Fruit fly (Drosophila melanogaster) whole organism, embryonic: Measurements from ENCODE around the gene CG43693.

Experiments used
- Atf3 ChIP-seq: fragments of 200-800 bp; sonication (Bioruptor generic); optimal IDR thresholded peaks from 3 replicates; lab custom pipeline; 2016; ENCODE audit warnings: missing biosample characterization, missing genetic modification characterization
- Bdp1 ChIP-seq: fragments of 200-800 bp; sonication (Bioruptor generic); optimal IDR thresholded peaks from 3 replicates; lab custom pipeline; 2016; ENCODE audit warnings: missing biosample characterization, missing genetic modification characterization
- CG10147 ChIP-seq: fragments of 200-800 bp; sonication (Bioruptor generic); optimal IDR thresholded peaks from 2 replicates; lab custom pipeline; 2019; ENCODE audit warnings: missing biosample characterization, mild to moderate bottlenecking, missing genetic modification characterization, moderate library complexity
- CG11093 ChIP-seq: fragments of 200-800 bp; sonication (Bioruptor generic); IDR thresholded peaks from 3 replicates; pipeline ENCODE4 v1.3.6; 2022; ENCODE audit warnings: missing biosample characterization, missing genetic modification characterization
- CG11247 ChIP-seq: fragments of 200-800 bp; sonication (Bioruptor generic); IDR thresholded peaks from 2 replicates; pipeline ENCODE4 v1.3.6; 2022; ENCODE audit warnings: missing biosample characterization, missing genetic modification characterization
- CG12071 ChIP-seq: fragments of 200-800 bp; sonication (Bioruptor generic); optimal IDR thresholded peaks from 3 replicates; lab custom pipeline; 2018; ENCODE audit warnings: missing biosample characterization, mild to moderate bottlenecking, missing genetic modification characterization
- CG12769 ChIP-seq: fragments of 200-800 bp; sonication (Bioruptor generic); optimal IDR thresholded peaks from 2 replicates; lab custom pipeline; 2019; ENCODE audit warnings: missing biosample characterization, mild to moderate bottlenecking, missing genetic modification characterization, moderate library complexity
- CG14441 ChIP-seq: fragments of 200-800 bp; sonication (Bioruptor generic); IDR thresholded peaks from 2 replicates; pipeline ENCODE4 v1.3.6; 2022; ENCODE audit warnings: missing biosample characterization, missing genetic modification characterization
- CG1529 ChIP-seq: fragments of 200-800 bp; sonication (Bioruptor generic); optimal IDR thresholded peaks from 3 replicates; lab custom pipeline; 2018; ENCODE audit warnings: missing biosample characterization, missing genetic modification characterization
- CG17359 ChIP-seq: fragments of 200-800 bp; sonication (Bioruptor generic); optimal IDR thresholded peaks from 3 replicates; lab custom pipeline; 2018; ENCODE audit warnings: missing biosample characterization, mild to moderate bottlenecking, missing genetic modification characterization, moderate library complexity
- CG30431 ChIP-seq: fragments of 200-800 bp; sonication (Bioruptor generic); optimal IDR thresholded peaks from 2 replicates; lab custom pipeline; 2017; ENCODE audit warnings: missing biosample characterization, missing genetic modification characterization
- CG32772 ChIP-seq: fragments of 200-800 bp; sonication (Bioruptor generic); IDR thresholded peaks from 2 replicates; pipeline ENCODE4 v1.3.6; 2022; ENCODE audit warnings: missing biosample characterization, missing genetic modification characterization
- CG34376 ChIP-seq: fragments of 200-800 bp; sonication (Bioruptor generic); optimal IDR thresholded peaks from 2 replicates; lab custom pipeline; 2018; ENCODE audit warnings: missing biosample characterization, mild to moderate bottlenecking, missing genetic modification characterization
- CG4404 ChIP-seq: fragments of 200-800 bp; sonication (Bioruptor generic); IDR thresholded peaks from 2 replicates; pipeline ENCODE4 v1.3.6; 2022; ENCODE audit warnings: missing biosample characterization, missing genetic modification characterization
- CG6765 ChIP-seq: fragments of 200-800 bp; sonication (Bioruptor generic); optimal IDR thresholded peaks from 3 replicates; lab custom pipeline; 2017; ENCODE audit warnings: missing biosample characterization, mild to moderate bottlenecking, missing genetic modification characterization
- CG7987 ChIP-seq: fragments of 200-800 bp; sonication (Bioruptor generic); optimal IDR thresholded peaks from 2 replicates; lab custom pipeline; 2018; ENCODE audit warnings: missing biosample characterization, mild to moderate bottlenecking, missing genetic modification characterization, moderate library complexity
- CG8388 ChIP-seq: fragments of 200-800 bp; sonication (Bioruptor generic); optimal IDR thresholded peaks from 2 replicates; lab custom pipeline; 2019; ENCODE audit warnings: missing biosample characterization, mild to moderate bottlenecking, missing genetic modification characterization, moderate library complexity
- CG8924 ChIP-seq: fragments of 200-800 bp; optimal IDR thresholded peaks from 3 replicates; lab custom pipeline; 2019; ENCODE audit warnings: missing biosample characterization, mild to moderate bottlenecking, missing genetic modification characterization, moderate library complexity
- CoRest ChIP-seq: fragments of 200-800 bp; sonication (Bioruptor generic); optimal IDR thresholded peaks from 3 replicates; lab custom pipeline; 2018; ENCODE audit warnings: missing biosample characterization, mild to moderate bottlenecking, missing genetic modification characterization, moderate library complexity
- Ets97D ChIP-seq: fragments of 200-800 bp; sonication (Bioruptor generic); optimal IDR thresholded peaks from 3 replicates; lab custom pipeline; 2016; ENCODE audit warnings: missing biosample characterization, missing genetic modification characterization
- H15 ChIP-seq: fragments of 200-800 bp; sonication (Bioruptor generic); IDR thresholded peaks from 3 replicates; pipeline ENCODE4 v1.3.6; 2022; ENCODE audit warnings: missing biosample characterization, missing genetic modification characterization
- HLH54F ChIP-seq: fragments of 200-800 bp; sonication (Bioruptor generic); optimal IDR thresholded peaks from 3 replicates; lab custom pipeline; 2016; ENCODE audit warnings: missing biosample characterization, missing genetic modification characterization
- Hey ChIP-seq: fragments of 200-800 bp; sonication (Bioruptor generic); optimal IDR thresholded peaks from 3 replicates; lab custom pipeline; 2018; ENCODE audit warnings: missing biosample characterization, mild to moderate bottlenecking, missing genetic modification characterization
- Hmr ChIP-seq: fragments of 200-800 bp; sonication (Bioruptor generic); optimal IDR thresholded peaks from 3 replicates; lab custom pipeline; 2017; ENCODE audit warnings: mild to moderate bottlenecking, missing biosample characterization, missing genetic modification reagents, missing genetic modification characterization
- Hr39 ChIP-seq: fragments of >200 bp; optimal IDR thresholded peaks from 2 replicates; lab custom pipeline; 2017
- Lpt ChIP-seq: fragments of >200 bp; optimal IDR thresholded peaks from 2 replicates; lab custom pipeline; 2018; ENCODE audit warnings: missing biosample characterization, missing genetic modification characterization
- Myb ChIP-seq: fragments of 200-800 bp; sonication (Bioruptor generic); optimal IDR thresholded peaks from 2 replicates; lab custom pipeline; 2016; ENCODE audit warnings: missing biosample characterization, missing genetic modification characterization
- Sox102F ChIP-seq: fragments of 200-800 bp; sonication (Bioruptor generic); optimal IDR thresholded peaks from 2 replicates; lab custom pipeline; 2018; ENCODE audit warnings: missing biosample characterization, mild to moderate bottlenecking, missing genetic modification characterization, moderate library complexity
- Vsx1 ChIP-seq: fragments of 200-800 bp; sonication (Bioruptor generic); optimal IDR thresholded peaks from 2 replicates; lab custom pipeline; 2017; ENCODE audit warnings: missing biosample characterization, mild to moderate bottlenecking, missing genetic modification characterization, missing genetic modification reagents
- ac ChIP-seq: fragments of 200-800 bp; sonication (Bioruptor generic); optimal IDR thresholded peaks from 3 replicates; lab custom pipeline; 2017; ENCODE audit warnings: missing biosample characterization, mild to moderate bottlenecking, missing genetic modification characterization
- ara ChIP-seq: fragments of 200-800 bp; sonication (Bioruptor generic); IDR thresholded peaks from 2 replicates; pipeline ENCODE4 v1.3.6; 2022; ENCODE audit warnings: missing biosample characterization, missing genetic modification characterization
- btn ChIP-seq: fragments of 200-800 bp; sonication (Bioruptor generic); optimal IDR thresholded peaks from 2 replicates; lab custom pipeline; 2016; ENCODE audit warnings: missing biosample characterization, missing genetic modification characterization
- danr ChIP-seq: fragments of 200-800 bp; sonication (Bioruptor generic); IDR thresholded peaks from 2 replicates; pipeline ENCODE4 v1.3.6; 2022; ENCODE audit warnings: missing biosample characterization, missing genetic modification characterization
- emc ChIP-seq: fragments of 200-800 bp; sonication (Bioruptor generic); optimal IDR thresholded peaks from 2 replicates; lab custom pipeline; 2016; ENCODE audit warnings: missing biosample characterization, missing genetic modification characterization
- insv ChIP-seq, 2 experiments: fragments of 200-800 bp; sonication (Bioruptor generic); optimal IDR thresholded peaks; 3 replicates each; lab custom pipeline; 2016 to 2018; ENCODE audit warnings: missing biosample characterization in 2 of 2, missing genetic modification characterization in 2 of 2
- ken ChIP-seq: fragments of 200-800 bp; sonication (Bioruptor generic); IDR thresholded peaks from 3 replicates; pipeline ENCODE4 v1.3.6; 2022; ENCODE audit warnings: missing biosample characterization, missing genetic modification characterization
- lab ChIP-seq: fragments of 200-800 bp; sonication (Bioruptor generic); optimal IDR thresholded peaks from 3 replicates; lab custom pipeline; 2017; ENCODE audit warnings: missing biosample characterization, missing genetic modification characterization, mild to moderate bottlenecking, moderate library complexity, missing genetic modification reagents
- lilli ChIP-seq: fragments of 200-800 bp; sonication (Bioruptor generic); optimal IDR thresholded peaks from 3 replicates; lab custom pipeline; 2016; ENCODE audit warnings: missing biosample characterization, missing genetic modification characterization
- mld ChIP-seq: fragments of 200-800 bp; sonication (Bioruptor generic); IDR thresholded peaks from 3 replicates; pipeline ENCODE4 v1.3.6; 2022; ENCODE audit warnings: missing biosample characterization, missing genetic modification characterization; ENCODE audit not compliant: partially characterized antibody
- nom ChIP-seq: fragments of 200-800 bp; sonication (Bioruptor generic); optimal IDR thresholded peaks from 2 replicates; lab custom pipeline; 2017; ENCODE audit warnings: missing biosample characterization, missing genetic modification characterization, mild to moderate bottlenecking, moderate library complexity, missing genetic modification reagents
- prd ChIP-seq, 3 experiments: fragments of >200 bp in 2 of 3; fragments of 200-800 bp in 1 of 3; sonication (Bioruptor generic) in 1 of 3; optimal IDR thresholded peaks in 2 of 3; IDR thresholded peaks in 1 of 3; 2 replicates in 2 of 3; 3 replicates in 1 of 3; pipeline versions ENCODE4 v1.3.6 to Lab custom; 2017 to 2022; ENCODE audit warnings: missing biosample characterization in 1 of 3, missing genetic modification characterization in 1 of 3
- row ChIP-seq: fragments of 200-800 bp; sonication (Bioruptor generic); IDR thresholded peaks from 3 replicates; pipeline ENCODE4 v1.3.6; 2022; ENCODE audit warnings: missing biosample characterization, missing genetic modification characterization
- scrt ChIP-seq: fragments of 200-800 bp; sonication (Bioruptor generic); optimal IDR thresholded peaks from 2 replicates; lab custom pipeline; 2018; ENCODE audit warnings: missing biosample characterization, mild to moderate bottlenecking, missing genetic modification characterization, moderate library complexity
- shn ChIP-seq: fragments of 200-800 bp; sonication (Bioruptor generic); optimal IDR thresholded peaks from 3 replicates; lab custom pipeline; 2016; ENCODE audit warnings: missing biosample characterization, missing genetic modification characterization
- sna ChIP-seq: fragments of 200-800 bp; sonication (Bioruptor generic); IDR thresholded peaks from 2 replicates; pipeline ENCODE4 v1.3.6; 2022; ENCODE audit warnings: missing biosample characterization, missing genetic modification characterization; ENCODE audit not compliant: partially characterized antibody
- sr ChIP-seq: fragments of 200-800 bp; sonication (Bioruptor generic); IDR thresholded peaks from 3 replicates; pipeline ENCODE4 v1.3.6; 2022; ENCODE audit warnings: missing biosample characterization, missing genetic modification characterization
- twi ChIP-seq: fragments of 200-800 bp; optimal IDR thresholded peaks from 2 replicates; lab custom pipeline; 2019; ENCODE audit warnings: missing biosample characterization, mild to moderate bottlenecking, missing genetic modification characterization, moderate library complexity
- vvl ChIP-seq: fragments of 200-800 bp; sonication (Bioruptor generic); IDR thresholded peaks from 2 replicates; pipeline ENCODE4 v1.3.6; 2022; ENCODE audit warnings: missing biosample characterization, missing genetic modification characterization
- zen2 ChIP-seq: fragments of 200-800 bp; sonication (Bioruptor generic); IDR thresholded peaks from 3 replicates; pipeline ENCODE4 v1.3.6; 2022; ENCODE audit warnings: missing biosample characterization, missing genetic modification characterization; ENCODE audit not compliant: partially characterized antibody

The CG43693 gene

DNA sequence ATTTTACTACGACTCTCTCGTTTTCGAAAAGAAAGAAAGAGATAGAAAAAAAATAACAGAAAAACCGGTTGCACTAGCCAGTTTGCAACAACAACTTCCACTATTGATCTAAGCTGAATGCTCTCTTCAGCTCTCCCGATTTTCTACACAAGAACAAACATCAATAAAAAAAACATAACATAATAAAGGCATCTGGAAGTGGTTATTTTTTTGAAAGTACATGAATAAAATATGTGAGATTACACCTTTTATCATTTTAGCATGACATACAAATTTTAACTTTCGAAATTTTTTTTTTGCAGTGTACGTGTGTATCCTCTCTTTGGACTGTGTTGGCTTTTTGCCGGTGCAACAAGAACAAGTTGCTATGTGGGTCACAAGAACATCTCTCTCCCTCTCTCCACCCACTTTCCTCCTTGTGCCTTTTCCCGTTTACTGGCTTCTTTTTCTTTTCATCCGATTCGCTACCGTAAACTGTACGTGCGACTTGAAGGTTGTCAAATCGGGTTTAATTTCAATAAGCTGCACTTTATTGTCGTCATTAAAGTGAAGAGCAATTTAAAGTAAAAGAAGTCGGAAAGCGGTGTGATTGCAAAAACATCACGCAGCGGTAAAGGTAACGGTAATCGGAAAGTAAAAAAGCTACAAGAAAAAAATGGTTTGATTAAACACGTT, 33.5 kb upstream of the CG43693 start (continued):
- TF ChIP-seq lilli (GFP tag; lab: Kevin White, UChicago) (peak; percentile 95), lab (peak; percentile 94), Bdp1 (peak; percentile 90), sr (GFP tag; lab: Robert Waterston, UW) (peak; percentile 91), Vsx1 (peak; percentile 92), danr (GFP tag; lab: Robert Waterston, UW) (peak; percentile 89), CG4404 (GFP tag; lab: Robert Waterston, UW) (peak; percentile 91), CG8924 (tag; lab: Kevin White, UChicago) (peak; percentile 97), nom (GFP tag; lab: Kevin White, UChicago) (peak; percentile 93), Sox102F (peak; percentile 99), mld (GFP tag; lab: Robert Waterston, UW) (no peak), Hmr (GFP tag; lab: Kevin White, UChicago) (peak; percentile 86), Hey (peak; percentile 40), ac (GFP tag; lab: Kevin White, UChicago) (peak; percentile 90), CG11093 (GFP tag; lab: Robert Waterston, UW) (peak; percentile 94), CG7987 (peak; percentile 86), ara (peak; percentile 97), twi (peak; percentile 89), zen2 (no peak), Lpt (GFP tag; lab: Kevin White, UChicago) (no peak), prd (optimal IDR thresholded peaks at IDR 0.05; lab: Kevin White, UChicago) (no peak), prd (GFP tag; IDR thresholded peaks at IDR 0.05; lab: Robert Waterston, UW) (peak; percentile 98), emc (GFP tag; lab: Kevin White, UChicago) (peak; percentile 82), vvl (GFP tag; lab: Robert Waterston, UW) (peak; percentile 99), CG14441 (GFP tag; lab: Robert Waterston, UW) (peak; percentile 96), Myb (GFP tag; lab: Kevin White, UChicago) (peak; percentile 81), CoRest (peak; percentile 97), H15 (GFP tag; lab: Robert Waterston, UW) (peak; percentile 95), CG6765 (GFP tag; lab: Kevin White, UChicago) (peak; percentile 62), HLH54F (GFP tag; lab: Kevin White, UChicago) (peak; percentile 91), CG30431 (GFP tag; lab: Kevin White, UChicago) (peak; percentile 92), insv (GFP tag; optimal IDR thresholded peaks at IDR 0.05; lab: Kevin White, UChicago) (peak in 1 of 2 experiments; percentile 70), scrt (peak; percentile 79), ken (peak; percentile 95), Atf3 (GFP tag; lab: Kevin White, UChicago) (peak; percentile 97), CG10147 (GFP tag; lab: Kevin White, UChicago) (peak; percentile 95), sna (GFP tag; lab: Robert Waterston, UW) (no peak), Ets97D (GFP tag; lab: Kevin White, UChicago) (peak; percentile 88), CG12071 (GFP tag; lab: Kevin White, UChicago) (peak; percentile 94), Hr39 (lab: Kevin White, UChicago) (no peak), btn (peak; percentile 96), CG17359 (tag; lab: Kevin White, UChicago) (peak; percentile 97), CG1529 (GFP tag; lab: Kevin White, UChicago) (peak; percentile 97), shn (GFP tag; lab: Kevin White, UChicago) (peak; percentile 92), CG34376 (peak; percentile 78), CG11247 (GFP tag; lab: Robert Waterston, UW) (peak; percentile 89), CG8388 (GFP tag; lab: Kevin White, UChicago) (peak; percentile 97), CG12769 (tag; lab: Kevin White, UChicago) (peak; percentile 94), row (peak; percentile 97), CG32772 (GFP tag; lab: Robert Waterston, UW) (peak; percentile 96)
